Worm (Caenorhabditis elegans) whole organism, late embryonic: ENCODE measurements around the gene C23G10.10.

Source experiments
- C08G9.2 ChIP-seq: sonication (generic microtip); optimal IDR thresholded peaks from 2 replicates; lab custom pipeline; 2016; ENCODE audit warnings: mild to moderate bottlenecking, missing genetic modification characterization, moderate library complexity, missing compliant biosample characterization
- C38D4.7 ChIP-seq: fragments of 200-800 bp; sonication (Bioruptor generic); optimal IDR thresholded peaks from 2 replicates; lab custom pipeline; 2018; ENCODE audit warnings: mild to moderate bottlenecking, missing genetic modification characterization, moderate library complexity, missing compliant biosample characterization
- K09A11.1 ChIP-seq: sonication (generic microtip); optimal IDR thresholded peaks from 2 replicates; lab custom pipeline; 2017; ENCODE audit warnings: antibody characterized with exemption, mild to moderate bottlenecking, missing genetic modification characterization, missing compliant biosample characterization; ENCODE audit not compliant: insufficient read depth
- ceh-19 ChIP-seq: fragments of 200-800 bp; sonication (Bioruptor generic); optimal IDR thresholded peaks from 2 replicates; lab custom pipeline; 2018; ENCODE audit warnings: mild to moderate bottlenecking, missing genetic modification characterization, missing compliant biosample characterization
- ceh-22 ChIP-seq: sonication (generic microtip); optimal IDR thresholded peaks from 2 replicates; lab custom pipeline; 2017; ENCODE audit warnings: missing biosample characterization, missing genetic modification characterization
- ceh-24 ChIP-seq: sonication (generic microtip); optimal IDR thresholded peaks from 2 replicates; lab custom pipeline; 2016; ENCODE audit warnings: mild to moderate bottlenecking, missing genetic modification characterization, missing compliant biosample characterization
- ceh-30 ChIP-seq: fragments of 150-350 bp; optimal IDR thresholded peaks from 2 replicates; lab custom pipeline; 2014; ENCODE audit warnings: missing biosample characterization, missing genetic modification characterization
- ceh-31 ChIP-seq: sonication (generic microtip); optimal IDR thresholded peaks from 2 replicates; lab custom pipeline; 2016; ENCODE audit warnings: missing genetic modification characterization, missing compliant biosample characterization
- ceh-45 ChIP-seq: fragments of 200-800 bp; sonication (Bioruptor generic); IDR thresholded peaks from 2 replicates; pipeline ENCODE4 v1.3.6; 2022; ENCODE audit warnings: missing genetic modification reagents, missing genetic modification characterization, missing compliant biosample characterization
- dmd-4 ChIP-seq: sonication (generic microtip); optimal IDR thresholded peaks from 2 replicates; lab custom pipeline; 2016; ENCODE audit warnings: borderline replicate concordance, missing genetic modification characterization, missing compliant biosample characterization
- dve-1 ChIP-seq: sonication (generic microtip); optimal IDR thresholded peaks from 2 replicates; lab custom pipeline; 2017; ENCODE audit warnings: antibody characterized with exemption, mild to moderate bottlenecking, missing genetic modification characterization, missing compliant biosample characterization
- eyg-1 ChIP-seq: sonication (generic microtip); optimal IDR thresholded peaks from 2 replicates; lab custom pipeline; 2016; ENCODE audit warnings: missing genotype, missing genetic modification characterization, missing compliant biosample characterization
- fax-1 ChIP-seq: sonication (generic microtip); optimal IDR thresholded peaks from 2 replicates; lab custom pipeline; 2016; ENCODE audit warnings: missing genotype, missing genetic modification characterization, missing compliant biosample characterization
- gmeb-2 ChIP-seq: sonication (generic microtip); optimal IDR thresholded peaks from 2 replicates; lab custom pipeline; 2016; ENCODE audit warnings: missing genetic modification characterization, inconsistent platforms, missing compliant biosample characterization
- hlh-15 ChIP-seq: sonication (generic microtip); optimal IDR thresholded peaks from 2 replicates; lab custom pipeline; 2016; ENCODE audit warnings: missing genetic modification characterization, missing compliant biosample characterization
- hlh-6 ChIP-seq: sonication (generic microtip); optimal IDR thresholded peaks from 2 replicates; lab custom pipeline; 2016; ENCODE audit warnings: missing genotype, missing genetic modification characterization, missing compliant biosample characterization
- hlh-8 ChIP-seq: sonication (generic microtip); optimal IDR thresholded peaks from 2 replicates; lab custom pipeline; 2016; ENCODE audit warnings: missing genotype, missing genetic modification characterization, missing compliant biosample characterization
- lim-6 ChIP-seq: sonication (generic microtip); optimal IDR thresholded peaks from 2 replicates; lab custom pipeline; 2016; ENCODE audit warnings: missing genetic modification characterization, missing compliant biosample characterization
- mec-3 ChIP-seq: sonication (generic microtip); optimal IDR thresholded peaks from 2 replicates; lab custom pipeline; 2016; ENCODE audit warnings: borderline replicate concordance, missing genetic modification characterization, missing compliant biosample characterization
- nfya-1 ChIP-seq: sonication (generic microtip); optimal IDR thresholded peaks from 2 replicates; lab custom pipeline; 2017; ENCODE audit warnings: missing genetic modification characterization, mild to moderate bottlenecking, missing compliant biosample characterization, antibody characterized with exemption, moderate library complexity
- npax-4 ChIP-seq: sonication (generic microtip); optimal IDR thresholded peaks from 2 replicates; lab custom pipeline; 2016; ENCODE audit warnings: missing genetic modification characterization, missing compliant biosample characterization
- pax-1 ChIP-seq: fragments of 150-350 bp; optimal IDR thresholded peaks from 2 replicates; lab custom pipeline; 2014; ENCODE audit warnings: missing biosample characterization, missing genetic modification characterization
- pha-2 ChIP-seq: sonication (generic microtip); optimal IDR thresholded peaks from 2 replicates; lab custom pipeline; 2017; ENCODE audit warnings: mild to moderate bottlenecking, missing genetic modification characterization, missing compliant biosample characterization
- pha-4 ChIP-seq: fragments of 150-350 bp; optimal IDR thresholded peaks from 2 replicates; lab custom pipeline; 2018; ENCODE audit warnings: missing biosample characterization, missing genetic modification reagents, missing genetic modification characterization
- pros-1 ChIP-seq: fragments of 150-350 bp; optimal IDR thresholded peaks from 2 replicates; lab custom pipeline; 2014; ENCODE audit warnings: missing biosample characterization, missing genetic modification reagents, missing genetic modification characterization
- ref-2 ChIP-seq: sonication (generic microtip); optimal IDR thresholded peaks from 2 replicates; lab custom pipeline; 2016; ENCODE audit warnings: missing genetic modification characterization, missing compliant biosample characterization
- sox-4 ChIP-seq: sonication (generic microtip); optimal IDR thresholded peaks from 2 replicates; lab custom pipeline; 2017; ENCODE audit warnings: mild to moderate bottlenecking, missing genetic modification characterization, inconsistent platforms, missing compliant biosample characterization
- syd-9 ChIP-seq: sonication (generic microtip); optimal IDR thresholded peaks from 2 replicates; lab custom pipeline; 2016; ENCODE audit warnings: mild to moderate bottlenecking, missing genetic modification characterization, moderate library complexity, missing compliant biosample characterization
- tbx-2 ChIP-seq: sonication (generic microtip); optimal IDR thresholded peaks from 2 replicates; lab custom pipeline; 2016; ENCODE audit warnings: missing genetic modification characterization, missing compliant biosample characterization
- tbx-7 ChIP-seq: sonication (generic microtip); optimal IDR thresholded peaks from 2 replicates; lab custom pipeline; 2016; ENCODE audit warnings: missing genotype, missing genetic modification characterization, missing compliant biosample characterization
- ttx-3 ChIP-seq: sonication (generic microtip); optimal IDR thresholded peaks from 2 replicates; lab custom pipeline; 2016; ENCODE audit warnings: missing genetic modification reagents, missing genetic modification characterization, missing compliant biosample characterization
- unc-3 ChIP-seq, 2 experiments: fragments of 200-800 bp in 1 of 2; sonication (Bioruptor generic) in 1 of 2; sonication (generic microtip) in 1 of 2; conservative IDR thresholded peaks in 1 of 2; optimal IDR thresholded peaks in 1 of 2; 2 replicates each; pipeline versions ENCODE4 v1.3.6 to Lab custom; 2016 to 2022; ENCODE audit warnings: missing compliant biosample characterization in 2 of 2, missing genetic modification characterization in 2 of 2, missing genetic modification reagents in 1 of 2
- unc-42 ChIP-seq: sonication (generic microtip); optimal IDR thresholded peaks from 2 replicates; lab custom pipeline; 2016; ENCODE audit warnings: missing genotype, missing genetic modification characterization, missing compliant biosample characterization
- unc-55 ChIP-seq: sonication (generic microtip); optimal IDR thresholded peaks from 2 replicates; lab custom pipeline; 2017; ENCODE audit warnings: missing biosample characterization, missing genetic modification reagents, missing genetic modification characterization
- unc-86 ChIP-seq: sonication (generic microtip); optimal IDR thresholded peaks from 2 replicates; lab custom pipeline; 2016; ENCODE audit warnings: missing genetic modification characterization, missing compliant biosample characterization

C23G10.10 gene

ce11 chrIII:6216833-6217466, 3.1 kb upstream of the C23G10.10 start, which contains the start of gene hot-4:
Gene hot-4, plus strand, starts transcription at chrIII:6217416.
- TF ChIP-seq syd-9 (tag; lab: Kevin White, UChicago), result no peak
- no peak for TF ChIP-seq fax-1 (tag; lab: Kevin White, UChicago)
- TF ChIP-seq pros-1 (tag; lab: Kevin White, UChicago), result no peak
- TF ChIP-seq unc-86 (tag; lab: Kevin White, UChicago), result no peak
- no peak for TF ChIP-seq pax-1 (tag; lab: Kevin White, UChicago)
- TF ChIP-seq pha-2, result no peak
- TF ChIP-seq tbx-7, result no peak
- no peak for TF ChIP-seq ttx-3 (tag; lab: Kevin White, UChicago)
- TF ChIP-seq pha-4, result no peak
- TF ChIP-seq ceh-24, result no peak
- TF ChIP-seq gmeb-2, result no peak

ce11 chrIII:6215943-6216342, 2.1 kb upstream of the C23G10.10 start:
- TF ChIP-seq sox-4, result no peak
- TF ChIP-seq gmeb-2, result no peak
- no peak for TF ChIP-seq eyg-1 (tag; lab: Kevin White, UChicago)
- no peak for TF ChIP-seq ceh-22 (tag; lab: Kevin White, UChicago)
- no peak for TF ChIP-seq npax-4 (tag; lab: Kevin White, UChicago)
- no peak for TF ChIP-seq tbx-2 (tag; lab: Kevin White, UChicago)
- no peak for TF ChIP-seq ceh-30
- TF ChIP-seq mec-3 (tag; lab: Kevin White, UChicago), result no peak
- no peak for TF ChIP-seq unc-3 (GFP tag; conservative IDR thresholded peaks at IDR 0.05; lab: Robert Waterston, UW)
- TF ChIP-seq unc-3 (tag; optimal IDR thresholded peaks at IDR 0.05; lab: Kevin White, UChicago), result no peak
- no peak for TF ChIP-seq fax-1 (tag; lab: Kevin White, UChicago)

ce11 chrIII:6215476-6215875, 1.7 kb upstream of the C23G10.10 start, which contains the start of gene C23G10.11:
Gene C23G10.11, minus strand, starts transcription at chrIII:6215576.
- TF ChIP-seq ref-2 (no peak), hlh-6 (tag; lab: Kevin White, UChicago) (no peak), hlh-8 (tag; lab: Kevin White, UChicago) (no peak), lim-6 (tag; lab: Kevin White, UChicago) (no peak), syd-9 (tag; lab: Kevin White, UChicago) (no peak), npax-4 (tag; lab: Kevin White, UChicago) (no peak), tbx-7 (no peak), C38D4.7 (no peak), pros-1 (tag; lab: Kevin White, UChicago) (no peak), ceh-31 (tag; lab: Kevin White, UChicago) (no peak), ceh-45 (GFP tag; lab: Robert Waterston, UW) (no peak), K09A11.1 (tag; lab: Kevin White, UChicago) (no peak), unc-42 (no peak)

ce11 chrIII:6210215-6210822, 3.5 kb downstream of the C23G10.10 start:
- no peak for TF ChIP-seq C08G9.2 (tag; lab: Kevin White, UChicago)
- TF ChIP-seq ceh-22 (tag; lab: Kevin White, UChicago), result no peak
- no peak for TF ChIP-seq dve-1 (tag; lab: Kevin White, UChicago)
- TF ChIP-seq unc-3 (GFP tag; conservative IDR thresholded peaks at IDR 0.05; lab: Robert Waterston, UW), result no peak
- no peak for TF ChIP-seq unc-3 (tag; optimal IDR thresholded peaks at IDR 0.05; lab: Kevin White, UChicago)
- TF ChIP-seq gmeb-2, result no peak
- TF ChIP-seq ceh-19 (GFP tag; lab: Kevin White, UChicago), result no peak
- TF ChIP-seq hlh-15 (tag; lab: Kevin White, UChicago), result no peak
- no peak for TF ChIP-seq dmd-4 (tag; lab: Kevin White, UChicago)
- TF ChIP-seq nfya-1 (tag; lab: Kevin White, UChicago), result no peak
- TF ChIP-seq unc-55 (GFP tag; lab: Kevin White, UChicago), result no peak
- no peak for TF ChIP-seq pax-1 (tag; lab: Kevin White, UChicago)
